Worm (Caenorhabditis elegans): Measurements from ENCODE around the gene F55G1.15.

Gene F55G1.15

DNA sequence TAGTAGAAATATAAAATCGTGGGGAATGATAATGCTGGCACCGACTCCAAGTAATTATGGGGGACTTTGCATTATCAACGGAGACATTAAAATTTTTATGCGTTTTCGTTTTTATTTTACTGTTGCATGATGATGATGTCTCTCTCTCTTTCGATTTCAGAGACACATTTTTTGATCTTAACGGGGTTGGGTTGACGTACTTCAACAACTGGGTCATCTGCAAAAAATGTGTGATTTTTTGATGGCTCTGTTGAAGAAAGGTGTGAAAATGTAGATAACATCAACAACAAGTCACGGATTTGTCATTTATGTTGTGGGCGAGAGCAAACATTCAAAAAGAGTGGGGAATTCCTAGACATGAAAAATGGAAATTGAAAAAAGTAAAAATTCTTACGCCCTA is at the start of gene F55G1.15:
TSS of gene F55G1.15 (minus strand) at position 101 of the 400 bp plus-strand sequence.
- TF ChIP-seq him-1 (tag; optimal IDR thresholded peaks at IDR 0.05) (no peak), dao-5 (tag; optimal IDR thresholded peaks at IDR 0.05) (no peak), W03F9.2 (tag; optimal IDR thresholded peaks at IDR 0.05) (no peak)

DNA sequence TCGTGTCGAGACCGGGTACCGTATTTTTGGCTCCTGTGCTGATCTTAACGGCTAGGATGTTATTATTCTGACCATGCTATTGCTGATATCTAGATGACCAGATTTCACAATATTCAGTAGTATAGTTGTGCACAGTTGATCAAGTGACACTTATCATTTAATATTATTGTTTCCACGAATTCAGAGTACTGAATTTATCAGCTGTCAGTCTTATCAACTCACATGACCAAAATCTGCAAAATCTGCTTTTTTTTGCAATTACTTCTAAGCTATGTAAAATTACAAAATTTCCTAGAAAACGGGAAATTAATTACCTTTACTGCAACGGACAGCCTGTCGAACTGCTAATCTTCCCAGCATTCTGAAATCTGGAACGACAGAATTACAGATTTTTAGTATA is 49.2 kb upstream of the F55G1.15 start, which contains the start of gene pam-1:
TSS of gene pam-1 (minus strand) at position 368 of the 400 bp plus-strand sequence.
- no peak for TF ChIP-seq him-1 (tag; optimal IDR thresholded peaks at IDR 0.05)
- no peak for TF ChIP-seq W03F9.2 (tag; optimal IDR thresholded peaks at IDR 0.05)

DNA sequence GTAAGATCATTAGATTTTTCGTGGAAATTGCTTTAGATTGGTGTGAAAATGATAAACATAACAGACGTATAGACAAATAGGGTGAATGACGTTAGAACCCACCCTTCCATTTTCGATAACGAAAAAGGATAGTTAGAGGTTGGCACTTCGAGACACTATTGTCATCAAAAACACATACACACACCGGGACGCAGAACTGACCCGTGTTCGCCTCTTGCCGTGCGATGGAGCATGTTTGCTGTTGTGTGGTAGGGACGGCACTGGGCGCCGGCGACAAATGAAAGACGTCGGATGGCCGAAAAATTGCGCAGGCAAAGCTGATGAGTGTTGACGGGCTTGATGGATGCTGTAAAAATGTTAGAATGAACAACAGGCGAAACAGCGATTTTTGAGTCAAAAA is 48.6 kb upstream of the F55G1.15 start:
- TF ChIP-seq W03F9.2 (tag; optimal IDR thresholded peaks at IDR 0.05) = peak; percentile 9
- no peak for TF ChIP-seq dao-5 (tag; optimal IDR thresholded peaks at IDR 0.05)

DNA sequence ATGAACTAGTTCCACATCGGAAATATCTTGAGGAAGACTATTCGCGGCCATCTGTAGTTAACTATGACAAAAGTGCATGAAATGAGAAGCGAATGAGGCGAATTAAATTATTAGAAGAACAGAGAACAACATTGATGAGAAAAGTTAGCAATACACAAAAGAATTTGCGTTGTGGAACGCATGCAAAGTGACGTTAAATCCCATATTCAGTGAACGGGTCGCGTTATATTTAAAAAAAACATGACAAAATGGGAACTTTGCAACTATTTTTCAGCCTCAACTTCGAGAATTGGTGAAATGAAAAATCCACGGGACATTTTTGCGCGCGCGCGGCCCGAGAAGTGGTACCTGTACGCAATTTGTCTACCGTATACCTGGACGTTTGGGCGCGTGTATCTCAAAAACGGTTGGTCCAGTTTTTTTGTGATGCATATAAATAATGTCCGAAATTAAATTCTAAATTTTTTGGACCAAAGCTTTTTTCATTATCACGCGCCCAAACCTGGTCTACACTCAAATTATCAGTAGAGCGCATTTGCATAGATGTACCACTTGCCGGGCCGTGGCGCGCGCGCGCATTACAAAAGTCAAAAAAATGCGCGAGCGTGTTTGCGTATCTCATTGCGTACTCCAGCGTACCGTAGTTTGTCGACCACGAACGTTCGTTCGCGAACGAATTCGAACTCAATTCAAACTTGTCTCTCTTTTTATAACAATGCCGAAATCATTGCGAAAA is 46.8 kb upstream of the F55G1.15 start, which contains the start of the genes cdd-2 and oef-1:
TSS of gene cdd-2 (minus strand) at position 51 of the 736 bp plus-strand sequence.
TSS of gene oef-1 (plus strand) at position 575 of the 736 bp plus-strand sequence.
- no peak for TF ChIP-seq W03F9.2 (tag; optimal IDR thresholded peaks at IDR 0.05)

DNA sequence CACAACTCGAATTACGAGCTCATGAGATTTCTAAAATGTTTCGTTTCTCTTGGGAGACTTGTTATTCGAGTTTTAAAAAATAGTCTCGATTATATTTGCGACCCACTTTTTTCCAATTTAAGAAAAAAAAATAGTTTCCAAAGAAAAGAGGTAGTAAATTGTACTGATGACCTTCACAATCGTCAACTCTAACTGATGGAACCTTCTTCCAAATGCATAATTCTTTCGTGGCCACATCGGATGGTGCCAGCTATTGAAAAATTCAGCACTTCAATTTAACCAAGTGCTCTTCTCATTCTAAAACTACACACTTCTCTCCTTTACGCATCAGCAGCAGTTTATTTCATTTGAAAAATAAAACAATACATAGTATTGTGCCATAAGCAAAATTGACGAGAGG is 42.4 kb upstream of the F55G1.15 start:
- no peak for TF ChIP-seq W03F9.2 (tag; optimal IDR thresholded peaks at IDR 0.05)
- no peak for TF ChIP-seq him-1 (tag; optimal IDR thresholded peaks at IDR 0.05)
- TF ChIP-seq dao-5 (tag; optimal IDR thresholded peaks at IDR 0.05) = no peak

DNA sequence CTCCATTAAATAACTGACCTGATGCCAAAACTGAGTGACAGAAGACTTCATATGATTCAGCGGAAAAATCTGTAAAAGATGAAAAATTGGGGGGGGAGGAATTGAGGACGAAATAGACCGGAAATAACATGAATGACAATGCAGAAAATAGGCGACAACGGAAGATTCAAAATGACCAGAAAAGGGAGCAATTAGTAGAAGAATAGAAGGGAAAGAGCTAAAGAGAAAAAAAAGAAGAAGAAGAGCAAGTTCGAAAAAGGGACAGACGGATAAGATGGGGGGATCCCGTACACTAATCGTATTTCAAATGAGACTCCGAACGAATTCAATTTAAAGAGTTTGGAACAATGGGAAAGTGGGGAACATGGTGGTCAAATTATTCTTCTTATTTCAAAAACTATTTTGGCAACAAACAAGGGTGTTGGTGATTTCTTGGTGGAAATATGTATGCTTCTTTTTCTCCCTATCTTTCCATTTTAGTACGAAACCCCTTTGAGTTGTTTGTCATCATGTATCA is 41.3 kb upstream of the F55G1.15 start, which contains the start of gene R05G6.10:
TSS of gene R05G6.10 (minus strand) at position 51 of the 517 bp plus-strand sequence.
- TF ChIP-seq W03F9.2 (tag; optimal IDR thresholded peaks at IDR 0.05) (no peak), him-1 (tag; optimal IDR thresholded peaks at IDR 0.05) (no peak), dao-5 (tag; optimal IDR thresholded peaks at IDR 0.05) (no peak)

DNA sequence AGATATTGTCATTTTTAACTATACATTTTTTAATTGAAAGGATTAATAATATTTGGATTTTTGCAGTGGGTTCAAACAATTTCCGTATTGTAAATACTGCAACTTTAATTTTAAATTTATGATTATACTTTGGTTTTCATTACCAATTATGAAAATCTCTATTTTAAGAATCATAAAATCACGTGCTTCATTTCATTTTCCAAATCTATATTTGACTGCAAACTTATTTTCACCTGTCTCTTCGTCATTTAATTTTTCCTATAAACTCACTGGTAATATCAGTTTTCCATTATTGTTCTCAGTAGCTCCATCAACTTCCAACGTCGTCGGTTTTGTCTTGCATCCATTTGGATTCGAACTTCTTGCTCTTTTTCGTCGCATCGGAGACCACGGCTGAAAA is 31.1 kb upstream of the F55G1.15 start, which contains the start of gene R05G6.1:
TSS of gene R05G6.1 (plus strand) at position 301 of the 400 bp plus-strand sequence.
- TF ChIP-seq W03F9.2 (tag; optimal IDR thresholded peaks at IDR 0.05) (no peak), him-1 (tag; optimal IDR thresholded peaks at IDR 0.05) (no peak), dao-5 (tag; optimal IDR thresholded peaks at IDR 0.05) (no peak)

DNA sequence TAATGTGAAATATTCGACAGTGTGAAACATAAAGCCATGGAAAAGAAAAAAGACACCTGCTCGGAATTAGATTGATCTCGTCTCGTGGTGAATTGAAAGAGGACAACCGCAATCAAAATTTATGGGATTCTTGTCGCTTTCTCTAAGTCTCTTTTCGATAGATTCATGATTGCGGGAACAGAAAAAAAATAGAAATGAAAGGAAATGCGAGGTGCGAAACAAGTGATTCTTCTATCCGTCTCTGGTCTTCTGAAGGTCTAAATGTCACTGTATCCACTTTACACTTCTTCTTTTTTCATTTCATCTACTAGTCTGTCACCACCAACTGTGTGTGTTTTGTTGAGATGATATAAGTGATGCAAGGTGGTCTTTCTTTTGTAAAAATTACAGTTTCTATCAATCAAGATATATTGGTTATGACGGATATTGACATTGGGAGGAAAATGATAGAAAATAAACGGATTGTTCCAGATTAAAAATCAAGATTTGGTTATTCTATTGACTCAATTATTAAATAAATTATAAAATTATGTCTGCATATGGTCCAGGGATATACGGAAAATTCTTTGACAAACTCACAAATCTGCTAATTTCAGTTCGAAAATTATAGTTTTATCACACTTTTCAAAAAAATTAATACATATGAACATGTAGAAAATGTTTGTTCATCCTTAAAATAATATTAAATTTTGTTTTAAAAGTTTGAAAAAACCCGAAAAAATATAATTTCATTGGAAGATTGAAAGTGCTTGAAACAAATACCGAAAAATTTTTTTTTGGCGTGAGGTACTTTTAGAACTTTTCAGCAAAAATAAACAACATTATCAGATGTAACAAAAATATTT is 29.2 kb upstream of the F55G1.15 start:
- TF ChIP-seq dao-5 (tag; optimal IDR thresholded peaks at IDR 0.05) (no peak), him-1 (tag; optimal IDR thresholded peaks at IDR 0.05) (no peak), W03F9.2 (tag; optimal IDR thresholded peaks at IDR 0.05) (no peak)

DNA sequence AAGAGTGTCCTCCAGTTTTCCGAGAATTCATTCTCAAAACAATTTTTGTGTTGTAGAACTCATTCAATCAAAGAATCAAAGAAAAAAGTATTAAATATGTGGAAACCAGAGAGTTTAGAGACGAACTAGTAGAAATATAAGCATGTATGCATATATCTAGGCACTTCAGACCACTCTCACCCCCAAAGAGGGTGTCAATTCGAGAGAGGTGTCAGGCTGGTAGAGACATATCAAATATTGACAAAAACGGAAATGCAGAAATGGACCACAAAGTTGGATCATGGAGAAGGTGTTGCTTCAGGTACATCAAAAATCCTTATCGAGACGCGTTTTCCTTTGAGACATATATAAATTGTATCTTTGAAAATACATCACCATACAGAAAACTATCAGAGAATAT is 22.5 kb upstream of the F55G1.15 start:
- TF ChIP-seq him-1 (tag; optimal IDR thresholded peaks at IDR 0.05) (no peak), dao-5 (tag; optimal IDR thresholded peaks at IDR 0.05) (no peak), W03F9.2 (tag; optimal IDR thresholded peaks at IDR 0.05) (no peak)

DNA sequence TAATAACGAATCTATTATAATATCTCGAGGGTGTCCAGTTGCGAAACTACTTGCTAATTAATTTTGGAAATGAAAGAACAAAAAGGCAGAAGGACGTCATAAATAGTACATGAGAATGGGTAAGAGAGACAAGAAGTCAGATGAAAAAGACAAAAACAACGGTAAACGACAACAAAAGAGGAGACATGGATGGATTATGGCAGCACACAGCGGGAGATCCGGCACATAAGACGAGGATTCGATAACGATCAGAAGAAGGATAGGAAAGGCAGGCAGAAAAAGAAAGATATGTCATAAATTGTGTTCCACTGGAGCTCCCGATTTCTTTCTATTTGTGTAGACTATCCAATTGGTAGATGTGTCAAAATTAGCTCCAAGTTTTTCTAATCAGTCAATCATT is 20.4 kb upstream of the F55G1.15 start:
- no peak for TF ChIP-seq W03F9.2 (tag; optimal IDR thresholded peaks at IDR 0.05)
- no peak for TF ChIP-seq him-1 (tag; optimal IDR thresholded peaks at IDR 0.05)
- TF ChIP-seq dao-5 (tag; optimal IDR thresholded peaks at IDR 0.05) = no peak

DNA sequence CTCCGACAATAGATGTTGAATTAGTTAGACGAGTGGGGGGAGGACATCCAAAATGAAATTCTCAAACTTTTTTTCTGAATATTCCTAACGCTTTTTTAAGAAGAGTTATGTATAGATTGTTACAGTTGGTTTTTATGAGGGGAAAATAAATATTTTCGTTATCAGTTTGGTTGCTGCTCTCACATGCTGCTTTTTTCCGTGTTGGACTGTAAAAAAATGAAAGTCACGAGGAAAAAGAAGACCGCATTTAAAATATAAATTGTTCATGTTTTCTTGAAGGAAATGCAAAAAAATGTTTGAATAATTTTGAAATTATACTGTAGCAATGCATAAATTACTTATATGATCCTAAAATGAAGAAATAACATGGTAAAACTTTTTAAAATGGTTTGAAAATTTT is 19.6 kb upstream of the F55G1.15 start:
- TF ChIP-seq him-1 (tag; optimal IDR thresholded peaks at IDR 0.05) (no peak), dao-5 (tag; optimal IDR thresholded peaks at IDR 0.05) (no peak), W03F9.2 (tag; optimal IDR thresholded peaks at IDR 0.05) (no peak)

DNA sequence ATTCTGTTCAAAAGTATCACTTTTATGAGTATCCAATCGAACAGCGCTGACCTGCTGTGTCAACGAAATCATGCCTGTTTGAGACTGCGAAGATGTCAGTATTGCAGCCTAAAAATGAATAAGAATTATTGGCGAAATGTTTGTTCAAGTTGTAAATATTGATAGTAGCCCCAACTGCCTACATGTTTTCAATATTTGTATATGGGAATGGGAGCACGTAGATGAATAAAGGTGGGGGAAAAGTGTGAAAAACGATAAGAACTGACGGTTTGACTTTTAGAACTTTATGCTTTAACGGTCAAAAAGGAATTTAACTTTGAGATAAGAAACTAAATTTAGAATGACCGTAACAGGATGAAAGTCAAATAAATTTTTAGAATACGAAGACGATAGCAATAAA is 19.0 kb upstream of the F55G1.15 start:
- TF ChIP-seq him-1 (tag; optimal IDR thresholded peaks at IDR 0.05) (no peak), dao-5 (tag; optimal IDR thresholded peaks at IDR 0.05) (no peak), W03F9.2 (tag; optimal IDR thresholded peaks at IDR 0.05) (no peak)

DNA sequence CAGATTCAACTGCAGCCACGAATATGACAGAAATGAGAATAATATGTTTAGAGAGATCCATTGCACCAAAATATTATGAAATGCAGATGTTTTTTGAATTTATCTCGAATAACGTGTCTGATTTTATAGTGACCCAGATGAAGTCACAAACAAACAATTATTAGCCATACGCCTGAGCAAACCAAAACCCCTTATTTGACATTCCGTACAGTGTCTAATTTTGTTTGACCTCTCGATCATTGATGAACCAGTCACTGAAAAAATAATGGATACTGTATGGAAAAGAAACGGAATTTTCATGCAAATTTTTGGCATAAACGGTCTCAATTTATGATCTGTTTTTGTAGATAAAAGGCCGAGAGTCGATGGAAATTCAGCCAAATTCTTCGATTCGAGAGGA is 14.9 kb upstream of the F55G1.15 start, which contains the start of the genes R05G6.9 and R05G6.3:
TSS of gene R05G6.9 (minus strand) at position 101 of the 400 bp plus-strand sequence.
TSS of gene R05G6.3 (plus strand) at position 386 of the 400 bp plus-strand sequence.
- TF ChIP-seq W03F9.2 (tag; optimal IDR thresholded peaks at IDR 0.05) = no peak
- TF ChIP-seq dao-5 (tag; optimal IDR thresholded peaks at IDR 0.05) = no peak
- TF ChIP-seq him-1 (tag; optimal IDR thresholded peaks at IDR 0.05) = no peak

Data from whole organism, L4/young adult.